Fruit fly (Drosophila melanogaster): Measurements from ENCODE around the gene feo.
A peak's percentile ranks its signal among the peaks of the same experiment; 100 is the strongest.

The feo gene

dm6 chrX:10806718-10807412 lies 47.8 kb downstream of the feo start:
- TF ChIP-seq CG6276 (GFP tag; optimal IDR thresholded peaks at IDR 0.05) (peak; percentile 27), OdsH (GFP tag; optimal IDR thresholded peaks at IDR 0.05) (no peak), fd59A (GFP tag; optimal IDR thresholded peaks at IDR 0.05) (no peak), net (GFP tag; optimal IDR thresholded peaks at IDR 0.05) (no peak), CG10669 (GFP tag; optimal IDR thresholded peaks at IDR 0.05) (no peak), fkh (GFP tag; optimal IDR thresholded peaks at IDR 0.05) (peak; percentile 34), dsx (GFP tag; optimal IDR thresholded peaks at IDR 0.05; ENCODE audit: poor library complexity, severe bottlenecking) (peak; percentile 25), Smox (GFP tag; optimal IDR thresholded peaks at IDR 0.05) (peak; percentile 7), fd85E (GFP tag; optimal IDR thresholded peaks at IDR 0.05) (no peak), CG6854 (GFP tag; optimal IDR thresholded peaks at IDR 0.05) (no peak), CG31627 (GFP tag; optimal IDR thresholded peaks at IDR 0.05) (peak; percentile 17), svp (GFP tag) (peak; percentile 69), achi (GFP tag; optimal IDR thresholded peaks at IDR 0.05) (peak; percentile 20), cyc (GFP tag; optimal IDR thresholded peaks at IDR 0.05) (no peak), CG3032 (tag; optimal IDR thresholded peaks at IDR 0.05) (no peak), ss (GFP tag; optimal IDR thresholded peaks at IDR 0.05) (peak in 1 of 2 experiments; percentile 37), CG3919 (GFP tag; optimal IDR thresholded peaks at IDR 0.05) (peak; percentile 28), CG4318 (GFP tag; optimal IDR thresholded peaks at IDR 0.05) (no peak), CG34406 (GFP tag; optimal IDR thresholded peaks at IDR 0.05) (no peak), Eip75B (GFP tag; optimal IDR thresholded peaks at IDR 0.05) (no peak), CG8319 (GFP tag; optimal IDR thresholded peaks at IDR 0.05) (no peak), eg (GFP tag; IDR thresholded peaks at IDR 0.05) (peak; percentile 64; the same call in 2 of the 3 replicates), pdm3 (GFP tag; optimal IDR thresholded peaks at IDR 0.05) (no peak), Sox102F (GFP tag; optimal IDR thresholded peaks at IDR 0.05) (no peak), CG15336 (GFP tag; IDR thresholded peaks at IDR 0.05) (no peak), CG6792 (GFP tag; optimal IDR thresholded peaks at IDR 0.05) (no peak), Eip78C (GFP tag) (peak; percentile 29), CG6808 (GFP tag; optimal IDR thresholded peaks at IDR 0.05) (no peak), Ets21C (GFP tag; optimal IDR thresholded peaks at IDR 0.05) (no peak), Hr39 (GFP tag; optimal IDR thresholded peaks at IDR 0.05) (no peak), CG16779 (tag; optimal IDR thresholded peaks at IDR 0.05) (peak; percentile 22), CG11762 (GFP tag; optimal IDR thresholded peaks at IDR 0.05; ENCODE audit: insufficient read depth) (no peak), CG10631 (GFP tag; optimal IDR thresholded peaks at IDR 0.05) (no peak), Lpt (GFP tag; optimal IDR thresholded peaks at IDR 0.05) (no peak), CG7368 (GFP tag; optimal IDR thresholded peaks at IDR 0.05) (no peak), CG11294 (GFP tag; IDR thresholded peaks at IDR 0.05) (no peak), CG11902 (GFP tag; optimal IDR thresholded peaks at IDR 0.05) (no peak), salr (GFP tag; optimal IDR thresholded peaks at IDR 0.05) (peak in 1 of 2 experiments; percentile 6), Hr4 (GFP tag; optimal IDR thresholded peaks at IDR 0.05) (no peak), CG1621 (tag; optimal IDR thresholded peaks at IDR 0.05) (peak; percentile 9), acj6 (GFP tag; optimal IDR thresholded peaks at IDR 0.05) (no peak), Eip93F (GFP tag; optimal IDR thresholded peaks at IDR 0.05) (no peak), CG9139 (GFP tag; optimal IDR thresholded peaks at IDR 0.05) (peak; percentile 23), Gug (GFP tag; IDR thresholded peaks at IDR 0.05) (no peak), Met (GFP tag; optimal IDR thresholded peaks at IDR 0.05) (no peak), CG6163 (GFP tag; IDR thresholded peaks at IDR 0.05) (peak; percentile 59; the same call in 1 of the 3 replicates)

Data from whole organism, prepupa.